Worm (Caenorhabditis elegans) whole organism, mixed stage, embryonic: Measurements from ENCODE around the gene R08C7.1.

ENCODE experiments used
- elt-1 ChIP-seq: sonication (generic microtip); optimal IDR thresholded peaks from 2 replicates; lab custom pipeline; 2017; ENCODE audit warnings: missing genetic modification characterization, mild to moderate bottlenecking, missing compliant biosample characterization, antibody characterized with exemption, moderate library complexity, borderline replicate concordance; ENCODE audit not compliant: insufficient read depth
- nhr-12 ChIP-seq: fragments of 150-350 bp; optimal IDR thresholded peaks from 2 replicates; lab custom pipeline; 2014; ENCODE audit warnings: missing biosample characterization, missing genetic modification characterization
- sem-2 ChIP-seq: fragments of 200-800 bp; sonication (Bioruptor generic); optimal IDR thresholded peaks from 2 replicates; lab custom pipeline; 2018; ENCODE audit warnings: mild to moderate bottlenecking, missing genetic modification characterization, missing compliant biosample characterization
- unc-39 ChIP-seq: fragments of 150-350 bp; optimal IDR thresholded peaks from 2 replicates; lab custom pipeline; 2014; ENCODE audit warnings: missing biosample characterization, missing genetic modification characterization
- unc-62 ChIP-seq: fragments of 150-350 bp; optimal IDR thresholded peaks from 2 replicates; lab custom pipeline; 2014; ENCODE audit warnings: missing biosample characterization, missing genetic modification reagents, missing genetic modification characterization

DNA sequence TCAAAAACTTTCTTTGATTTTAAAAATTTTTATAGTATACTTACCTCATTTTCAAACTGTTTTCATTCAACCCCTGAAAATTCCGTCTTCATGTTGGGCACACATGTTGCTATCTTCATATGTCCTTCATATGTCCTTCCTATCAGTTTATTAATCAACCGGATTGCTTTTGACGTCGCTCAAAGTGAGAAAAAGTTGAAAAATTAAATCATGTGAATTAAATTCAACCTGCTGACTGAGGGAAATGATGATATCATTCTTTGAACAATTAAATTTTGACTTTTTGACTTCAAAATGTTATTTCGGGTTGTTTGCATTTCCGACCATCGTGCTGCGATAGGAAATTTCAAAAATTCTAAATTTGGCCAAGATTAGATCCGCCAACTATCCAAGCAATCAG lies 32.9 kb downstream of the R08C7.1 start:
- no peak for TF ChIP-seq elt-1
- no peak for TF ChIP-seq unc-62
- no peak for TF ChIP-seq sem-2 (GFP tag; lab: Kevin White, UChicago)
- TF ChIP-seq unc-39 (tag; lab: Kevin White, UChicago), result no peak
- no peak for TF ChIP-seq nhr-12
